Worm (Caenorhabditis elegans) whole organism, L3 larva: Measurements from ENCODE around the gene nhr-84.
"Not testable (repeated sequence)": the region's sequence is repeated elsewhere in the genome, so short reads cannot be mapped to it uniquely, and the experiment has no call there.

Experiments used
- R02D3.7 ChIP-seq: fragments of 150-350 bp; optimal IDR thresholded peaks from 2 replicates; lab custom pipeline; 2014; ENCODE audit warnings: missing biosample characterization, missing genetic modification characterization
- ZK546.5 ChIP-seq: sonication (generic microtip); optimal IDR thresholded peaks from 2 replicates; lab custom pipeline; 2017; ENCODE audit warnings: missing biosample characterization, missing genetic modification characterization
- aly-2 ChIP-seq: fragments of 150-350 bp; optimal IDR thresholded peaks from 2 replicates; lab custom pipeline; 2014; ENCODE audit warnings: missing biosample characterization, missing genetic modification characterization
- ceh-16 ChIP-seq: sonication (generic microtip); optimal IDR thresholded peaks from 2 replicates; lab custom pipeline; 2017; ENCODE audit warnings: missing biosample characterization, missing genetic modification characterization
- ceh-28 ChIP-seq: fragments of 150-350 bp; optimal IDR thresholded peaks from 2 replicates; lab custom pipeline; 2014; ENCODE audit warnings: missing biosample characterization, missing genetic modification reagents, missing genetic modification characterization
- ceh-9 ChIP-seq: sonication (generic microtip); optimal IDR thresholded peaks from 2 replicates; lab custom pipeline; 2018; ENCODE audit warnings: missing biosample characterization, missing genetic modification characterization
- egl-27 ChIP-seq: sonication (generic microtip); optimal IDR thresholded peaks from 4 replicates; lab custom pipeline; 2017; ENCODE audit warnings: missing biosample characterization, missing genetic modification reagents, missing genetic modification characterization
- egl-5 ChIP-seq: fragments of 150-350 bp; optimal IDR thresholded peaks from 2 replicates; lab custom pipeline; 2017; ENCODE audit warnings: missing biosample characterization, missing genetic modification reagents, missing genetic modification characterization, inconsistent platforms
- elt-1 ChIP-seq: fragments of 150-350 bp; optimal IDR thresholded peaks from 2 replicates; lab custom pipeline; 2014; ENCODE audit warnings: missing biosample characterization, missing genetic modification characterization
- eor-1 ChIP-seq, 2 experiments: fragments of 150-350 bp; optimal IDR thresholded peaks; 2 replicates each; lab custom pipeline; 2014 to 2018; ENCODE audit warnings: missing biosample characterization in 2 of 2, missing genetic modification characterization in 2 of 2
- fkh-10 ChIP-seq: sonication (generic microtip); optimal IDR thresholded peaks from 2 replicates; lab custom pipeline; 2017; ENCODE audit warnings: missing biosample characterization, missing genetic modification reagents, missing genetic modification characterization
- fkh-2 ChIP-seq: fragments of 150-350 bp; optimal IDR thresholded peaks from 2 replicates; lab custom pipeline; 2014; ENCODE audit warnings: missing biosample characterization, missing genetic modification reagents, missing genetic modification characterization
- fos-1 ChIP-seq: fragments of 150-350 bp; optimal IDR thresholded peaks from 2 replicates; lab custom pipeline; 2014; ENCODE audit warnings: missing biosample characterization, missing genetic modification characterization
- jun-1 ChIP-seq: fragments of 150-350 bp; optimal IDR thresholded peaks from 2 replicates; lab custom pipeline; 2014; ENCODE audit warnings: missing biosample characterization, missing genetic modification reagents, missing genetic modification characterization
- lin-15B ChIP-seq: fragments of 150-350 bp; optimal IDR thresholded peaks from 2 replicates; lab custom pipeline; 2014; ENCODE audit warnings: missing biosample characterization, missing genetic modification characterization
- lin-39 ChIP-seq: fragments of 150-350 bp; optimal IDR thresholded peaks from 2 replicates; lab custom pipeline; 2018; ENCODE audit warnings: missing biosample characterization, missing genetic modification reagents, missing genetic modification characterization
- lsy-12 ChIP-seq: sonication (generic microtip); optimal IDR thresholded peaks from 2 replicates; lab custom pipeline; 2016; ENCODE audit warnings: mild to moderate bottlenecking, missing genetic modification characterization, missing compliant biosample characterization
- mml-1 ChIP-seq: fragments of 150-350 bp; sonication (generic microtip); optimal IDR thresholded peaks from 3 replicates; lab custom pipeline; 2014; ENCODE audit warnings: missing biosample characterization, missing genetic modification characterization
- nfya-1 ChIP-seq: sonication (generic microtip); optimal IDR thresholded peaks from 2 replicates; lab custom pipeline; 2017; ENCODE audit warnings: missing genetic modification characterization, mild to moderate bottlenecking, missing compliant biosample characterization, antibody characterized with exemption, moderate library complexity; ENCODE audit not compliant: insufficient read depth
- nhr-11 ChIP-seq: fragments of 150-350 bp; optimal IDR thresholded peaks from 2 replicates; lab custom pipeline; 2014; ENCODE audit warnings: missing biosample characterization, missing genetic modification characterization
- nhr-23 ChIP-seq: fragments of 150-350 bp; optimal IDR thresholded peaks from 2 replicates; lab custom pipeline; 2014; ENCODE audit warnings: missing biosample characterization, missing genetic modification reagents, missing genetic modification characterization
- nhr-237 ChIP-seq: fragments of 150-350 bp; optimal IDR thresholded peaks from 2 replicates; lab custom pipeline; 2014; ENCODE audit warnings: missing biosample characterization, missing genetic modification characterization
- nhr-25 ChIP-seq: sonication (generic microtip); optimal IDR thresholded peaks from 2 replicates; lab custom pipeline; 2017; ENCODE audit warnings: missing biosample characterization, missing genetic modification characterization
- nhr-28 ChIP-seq: fragments of 150-350 bp; optimal IDR thresholded peaks from 2 replicates; lab custom pipeline; 2014; ENCODE audit warnings: missing biosample characterization, missing genetic modification characterization
- nhr-43 ChIP-seq: sonication (generic microtip); optimal IDR thresholded peaks from 2 replicates; lab custom pipeline; 2016; ENCODE audit warnings: mild to moderate bottlenecking, missing genetic modification characterization, missing compliant biosample characterization; ENCODE audit not compliant: poor library complexity, severe bottlenecking
- nhr-67 ChIP-seq: fragments of 150-350 bp; optimal IDR thresholded peaks from 2 replicates; lab custom pipeline; 2014; ENCODE audit warnings: missing biosample characterization, missing genetic modification characterization
- pha-4 ChIP-seq: fragments of 150-350 bp; optimal IDR thresholded peaks from 2 replicates; lab custom pipeline; 2014; ENCODE audit warnings: missing biosample characterization, missing genetic modification reagents, missing genetic modification characterization
- pqm-1 ChIP-seq: fragments of 150-350 bp; optimal IDR thresholded peaks from 2 replicates; lab custom pipeline; 2017; ENCODE audit warnings: missing biosample characterization, missing genetic modification characterization, inconsistent platforms
- sea-2 ChIP-seq: fragments of 150-350 bp; sonication (generic microtip); optimal IDR thresholded peaks from 4 replicates; lab custom pipeline; 2014; ENCODE audit warnings: missing biosample characterization, missing genetic modification reagents, missing genetic modification characterization
- skn-1 ChIP-seq: fragments of 150-350 bp; optimal IDR thresholded peaks from 2 replicates; lab custom pipeline; 2014; ENCODE audit warnings: missing biosample characterization, missing genetic modification characterization
- snpc-4 ChIP-seq: fragments of 150-350 bp; optimal IDR thresholded peaks from 2 replicates; lab custom pipeline; 2014; ENCODE audit warnings: missing biosample characterization, missing genetic modification characterization
- tbx-2 ChIP-seq: sonication (generic microtip); optimal IDR thresholded peaks from 2 replicates; lab custom pipeline; 2016; ENCODE audit warnings: mild to moderate bottlenecking, missing genetic modification characterization, missing compliant biosample characterization
- unc-39 ChIP-seq: sonication (generic microtip); optimal IDR thresholded peaks from 4 replicates; lab custom pipeline; 2017; ENCODE audit warnings: missing biosample characterization, missing genetic modification characterization
- zag-1 ChIP-seq: fragments of 150-350 bp; optimal IDR thresholded peaks from 2 replicates; lab custom pipeline; 2014; ENCODE audit warnings: missing biosample characterization, missing genetic modification characterization
- ztf-11 ChIP-seq: fragments of 150-350 bp; optimal IDR thresholded peaks from 2 replicates; lab custom pipeline; 2014; ENCODE audit warnings: missing biosample characterization, missing genetic modification characterization
- ztf-4 ChIP-seq: fragments of 150-350 bp; optimal IDR thresholded peaks from 2 replicates; lab custom pipeline; 2014; ENCODE audit warnings: missing biosample characterization, missing genetic modification characterization

nhr-84 gene

ce11 chrV:15865839-15866238 lies 13.6 kb downstream of the nhr-84 start, which contains the start of gene srh-293:
Gene srh-293, plus strand, starts transcription at chrV:15866139.
- TF ChIP-seq nhr-237 (no peak), ceh-28 (tag; lab: Kevin White, UChicago) (no peak), egl-27 (tag; lab: Kevin White, UChicago) (no peak), skn-1 (tag; lab: Kevin White, UChicago) (no peak), sea-2 (GFP tag; lab: Kevin White, UChicago) (no peak), nfya-1 (no peak), elt-1 (tag; lab: Kevin White, UChicago) (no peak), fkh-2 (tag; lab: Kevin White, UChicago) (no peak), nhr-11 (tag; lab: Kevin White, UChicago) (no peak), pqm-1 (tag; lab: Kevin White, UChicago) (no peak), eor-1 (tag; optimal IDR thresholded peaks at IDR 0.05; lab: Kevin White, UChicago) (no peak), ceh-16 (no peak), mml-1 (tag; lab: Kevin White, UChicago) (no peak), nhr-43 (no peak), pha-4 (tag; lab: Kevin White, UChicago) (no peak)
- TF ChIP-seq, all 47 proteins: peak for 0

- no peak for TF ChIP-seq unc-39 (tag; lab: Kevin White, UChicago)
- TF ChIP-seq egl-27 (tag; lab: Kevin White, UChicago), result no peak
- no peak for TF ChIP-seq fos-1 (tag; lab: Kevin White, UChicago)
- TF ChIP-seq nhr-25 (tag; lab: Kevin White, UChicago), result no peak
- no peak for TF ChIP-seq ceh-28 (tag; lab: Kevin White, UChicago)
- TF ChIP-seq lin-39, result no peak
- no peak for TF ChIP-seq tbx-2 (tag; lab: Kevin White, UChicago)
These were observed 16.4 kb downstream of the nhr-84 start, which contains the start of gene srh-299 for ce11 chrV:15863042-15863441. Gene srh-299, plus strand, starts transcription at chrV:15863342.

ce11 chrV:15862599-15862998 lies 16.8 kb downstream of the nhr-84 start, which contains the start of gene srz-12:
Gene srz-12, minus strand, starts transcription at chrV:15862699.
- TF ChIP-seq R02D3.7 (tag; lab: Kevin White, UChicago), result no peak
- TF ChIP-seq elt-1 (tag; lab: Kevin White, UChicago), result no peak
- TF ChIP-seq nhr-28 (tag; lab: Kevin White, UChicago), result no peak
- TF ChIP-seq nhr-25 (tag; lab: Kevin White, UChicago), result no peak
- no peak for TF ChIP-seq pha-4 (tag; lab: Kevin White, UChicago)
- TF ChIP-seq ceh-9 (tag; lab: Kevin White, UChicago), result no peak
- TF ChIP-seq ZK546.5 (tag; lab: Kevin White, UChicago), result no peak
- no peak for TF ChIP-seq fkh-2 (tag; lab: Kevin White, UChicago)

ce11 chrV:15858292-15858691 lies 21.1 kb downstream of the nhr-84 start, which contains the start of gene srh-148:
Gene srh-148, minus strand, starts transcription at chrV:15858392.
- TF ChIP-seq ztf-11 (tag; lab: Kevin White, UChicago) (no peak), egl-5 (tag; lab: Kevin White, UChicago) (no peak), egl-27 (tag; lab: Kevin White, UChicago) (no peak), fos-1 (tag; lab: Kevin White, UChicago) (no peak)

ce11 chrV:15850276-15850811 lies 29.1 kb downstream of the nhr-84 start, which contains the start of gene srh-147:
Gene srh-147, minus strand, starts transcription at chrV:15850326.
- not testable (repeated sequence) for TF ChIP-seq unc-39, lsy-12, zag-1 (tag; lab: Kevin White, UChicago)

- TF ChIP-seq nhr-67 (tag; lab: Kevin White, UChicago) (no peak), ceh-16 (no peak), lin-15B (tag; lab: Kevin White, UChicago) (no peak), jun-1 (tag; lab: Kevin White, UChicago) (no peak), nhr-11 (tag; lab: Kevin White, UChicago) (no peak), nfya-1 (no peak), ztf-4 (tag; lab: Kevin White, UChicago) (no peak), eor-1 (tag; optimal IDR thresholded peaks at IDR 0.05; lab: Kevin White, UChicago) (no peak), fkh-2 (tag; lab: Kevin White, UChicago) (no peak), fkh-10 (GFP tag; lab: Kevin White, UChicago) (no peak), zag-1 (tag; lab: Kevin White, UChicago) (no peak), tbx-2 (tag; lab: Kevin White, UChicago) (no peak), nhr-23 (no peak), snpc-4 (tag; lab: Kevin White, UChicago) (no peak), ZK546.5 (tag; lab: Kevin White, UChicago) (no peak), aly-2 (no peak), egl-5 (tag; lab: Kevin White, UChicago) (no peak)
These were observed 38.3 kb downstream of the nhr-84 start, which contains the start of gene srh-149 for ce11 chrV:15841095-15841494. Gene srh-149, minus strand, starts transcription at chrV:15841195.
